Worm (Caenorhabditis elegans): ENCODE measurements around the gene psd-1.

- no peak for TF ChIP-seq tbx-2 (tag; optimal IDR thresholded peaks at IDR 0.05)
- TF ChIP-seq pqm-1 (tag; optimal IDR thresholded peaks at IDR 0.05) = no peak
- TF ChIP-seq pag-3 (tag; optimal IDR thresholded peaks at IDR 0.05; ENCODE audit: borderline replicate concordance, insufficient read depth) = no peak
- no peak for TF ChIP-seq sup-37 (GFP tag; optimal IDR thresholded peaks at IDR 0.05)
- no peak for TF ChIP-seq mep-1 (tag; optimal IDR thresholded peaks at IDR 0.05)
- TF ChIP-seq nhr-12 (tag; optimal IDR thresholded peaks at IDR 0.05) = no peak
- no peak for TF ChIP-seq nhr-28 (tag; optimal IDR thresholded peaks at IDR 0.05)
- TF ChIP-seq lin-15B (tag; optimal IDR thresholded peaks at IDR 0.05) = no peak
- no peak for TF ChIP-seq lsy-2 (tag; optimal IDR thresholded peaks at IDR 0.05)
- no peak for TF ChIP-seq efl-1 (optimal IDR thresholded peaks at IDR 0.05)
- TF ChIP-seq efl-1 (GFP tag; optimal IDR thresholded peaks at IDR 0.05 in 1 of 2) = no peak
- TF ChIP-seq zag-1 (tag; optimal IDR thresholded peaks at IDR 0.05) = no peak
- TF ChIP-seq fos-1 (tag; optimal IDR thresholded peaks at IDR 0.05) = no peak
- TF ChIP-seq unc-62 (GFP tag; optimal IDR thresholded peaks at IDR 0.05) = no peak
Observed at ce11 chrIII:7242988-7243387, 32.2 kb downstream of the psd-1 start, which contains the start of gene osm-10.

Data from whole organism, L1 larva.